Worm (Caenorhabditis elegans): ENCODE results near the gene K11H12.1.

Gene K11H12.1

ce11 chrIV:615244-615643, 38.0 kb downstream of the K11H12.1 start, which contains the start of gene C18H7.1:
Gene C18H7.1 (plus strand): TSS chrIV:615544.
- TF ChIP-seq ceh-22 (tag; optimal IDR thresholded peaks at IDR 0.05), result no peak
- no peak for TF ChIP-seq nfya-1 (tag; optimal IDR thresholded peaks at IDR 0.05)

ce11 chrIV:613155-613554, 40.1 kb downstream of the K11H12.1 start:
- TF ChIP-seq lim-6 (tag; optimal IDR thresholded peaks at IDR 0.05) (no peak), unc-42 (tag; optimal IDR thresholded peaks at IDR 0.05) (no peak), pat-9 (tag; optimal IDR thresholded peaks at IDR 0.05) (no peak), nfya-1 (tag; optimal IDR thresholded peaks at IDR 0.05) (peak; percentile 97)

- TF ChIP-seq ceh-18 (tag; optimal IDR thresholded peaks at IDR 0.05) (peak; percentile 74), nfya-1 (tag; optimal IDR thresholded peaks at IDR 0.05) (peak; percentile 41), che-1 (tag; optimal IDR thresholded peaks at IDR 0.05) (no peak), rnt-1 (tag; optimal IDR thresholded peaks at IDR 0.05) (peak; percentile 22)
Measured at ce11 chrIV:607628-608027, 45.6 kb downstream of the K11H12.1 start.

- TF ChIP-seq dve-1 (tag; optimal IDR thresholded peaks at IDR 0.05) (no peak), che-1 (tag; optimal IDR thresholded peaks at IDR 0.05) (no peak), mec-3 (tag; optimal IDR thresholded peaks at IDR 0.05; ENCODE audit: borderline replicate concordance) (no peak), ama-1 (optimal IDR thresholded peaks at IDR 0.05) (no peak), ceh-34 (tag; optimal IDR thresholded peaks at IDR 0.05) (no peak), pqm-1 (tag; optimal IDR thresholded peaks at IDR 0.05) (no peak), pha-2 (tag; optimal IDR thresholded peaks at IDR 0.05) (no peak), sox-4 (tag; optimal IDR thresholded peaks at IDR 0.05) (no peak), ceh-45 (GFP tag; IDR thresholded peaks at IDR 0.05) (no peak), dmd-4 (tag; optimal IDR thresholded peaks at IDR 0.05; ENCODE audit: borderline replicate concordance) (no peak), zip-5 (tag; optimal IDR thresholded peaks at IDR 0.05) (no peak)
Measured at ce11 chrIV:606055-606454, 47.2 kb downstream of the K11H12.1 start, which contains the start of gene inx-18. Gene inx-18 (plus strand): TSS chrIV:606355.

- TF ChIP-seq unc-86 (tag; optimal IDR thresholded peaks at IDR 0.05) (no peak), sdc-2 (tag; optimal IDR thresholded peaks at IDR 0.05) (no peak), pqm-1 (tag; optimal IDR thresholded peaks at IDR 0.05) (no peak), syd-9 (tag; optimal IDR thresholded peaks at IDR 0.05) (no peak), ceh-45 (GFP tag; IDR thresholded peaks at IDR 0.05) (no peak), T23F11.4 (GFP tag; optimal IDR thresholded peaks at IDR 0.05) (no peak), rnt-1 (tag; optimal IDR thresholded peaks at IDR 0.05) (no peak), hlh-6 (tag; optimal IDR thresholded peaks at IDR 0.05) (no peak), K02D7.2 (tag; optimal IDR thresholded peaks at IDR 0.05) (no peak), pha-2 (tag; optimal IDR thresholded peaks at IDR 0.05) (no peak), sox-4 (tag; optimal IDR thresholded peaks at IDR 0.05) (no peak), ceh-48 (tag; optimal IDR thresholded peaks at IDR 0.05) (no peak), ceh-24 (tag; optimal IDR thresholded peaks at IDR 0.05) (no peak), unc-42 (tag; optimal IDR thresholded peaks at IDR 0.05) (no peak), nfya-1 (tag; optimal IDR thresholded peaks at IDR 0.05) (no peak), elt-2 (tag; optimal IDR thresholded peaks at IDR 0.05) (no peak), fax-1 (tag; optimal IDR thresholded peaks at IDR 0.05) (no peak)
Measured at ce11 chrIV:605431-605830, 47.8 kb downstream of the K11H12.1 start.

- TF ChIP-seq fkh-6 (tag; optimal IDR thresholded peaks at IDR 0.05) (no peak), syd-9 (tag; optimal IDR thresholded peaks at IDR 0.05) (no peak), ceh-14 (tag; optimal IDR thresholded peaks at IDR 0.05) (no peak), elt-2 (tag; optimal IDR thresholded peaks at IDR 0.05) (no peak), pha-4 (tag; optimal IDR thresholded peaks at IDR 0.05) (no peak), ceh-34 (tag; optimal IDR thresholded peaks at IDR 0.05) (no peak), pag-3 (tag; optimal IDR thresholded peaks at IDR 0.05; ENCODE audit: borderline replicate concordance) (no peak), ceh-9 (tag; optimal IDR thresholded peaks at IDR 0.05) (no peak), hlh-13 (GFP tag; optimal IDR thresholded peaks at IDR 0.05) (no peak), mec-3 (tag; optimal IDR thresholded peaks at IDR 0.05; ENCODE audit: borderline replicate concordance) (no peak), pqm-1 (tag; optimal IDR thresholded peaks at IDR 0.05) (no peak)
Measured at ce11 chrIV:604817-605216, 48.4 kb downstream of the K11H12.1 start.
